Fruit fly (Drosophila melanogaster) whole organism: ENCODE results near the gene kuk.
A peak's percentile ranks its signal among the peaks of the same experiment; 100 is the strongest.

Source experiments
- CG8478 ChIP-seq: fragments of >200 bp; optimal IDR thresholded peaks from 2 replicates; lab custom pipeline; 2018; ENCODE audit warnings: inconsistent platforms
- Dll ChIP-seq: fragments of >200 bp; optimal IDR thresholded peaks from 2 replicates; lab custom pipeline; 2017
- EcR ChIP-seq, 2 experiments: fragments of >200 bp; optimal IDR thresholded peaks; 2 replicates each; lab custom pipeline; 2017; ENCODE audit warnings: missing biosample characterization in 2 of 2, missing genetic modification characterization in 2 of 2, missing genetic modification reagents in 2 of 2
- pan ChIP-seq: fragments of >200 bp; optimal IDR thresholded peaks from 2 replicates; lab custom pipeline; 2017
- psq ChIP-seq: fragments of >200 bp; optimal IDR thresholded peaks from 2 replicates; lab custom pipeline; 2017
- usp ChIP-seq: fragments of >200 bp; optimal IDR thresholded peaks from 2 replicates; lab custom pipeline; 2017; ENCODE audit warnings: missing biosample characterization, missing genetic modification characterization, mixed read lengths

kuk gene

dm6 chr3R:17056183-17056904 lies 23.7 kb upstream of the kuk start:
- TF ChIP-seq EcR (GFP tag; optimal IDR thresholded peaks at IDR 0.05; lab: Kevin White, UChicago) (no peak), pan (peak; percentile 51), CG8478 (peak; percentile 77), Dll (lab: Kevin White, UChicago) (peak; percentile 97)

DNA sequence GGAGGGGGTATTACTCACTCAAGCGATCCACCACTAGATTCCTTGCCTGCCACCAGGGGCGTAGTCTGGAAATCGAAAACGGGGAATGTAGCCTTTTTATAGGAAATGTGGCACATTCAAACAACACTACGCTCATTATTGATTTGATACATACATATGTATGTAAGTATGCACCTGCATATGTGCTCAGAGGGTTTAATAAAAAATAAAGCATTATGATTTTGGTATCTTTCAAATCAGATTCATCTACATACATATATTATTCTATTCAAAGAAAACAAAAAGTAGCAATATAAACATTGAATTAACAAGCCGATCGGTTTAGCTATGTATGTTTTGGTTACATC lies 23.2 kb upstream of the kuk start:
- TF ChIP-seq CG8478: no peak
- TF ChIP-seq Dll (lab: Kevin White, UChicago): no peak
- no peak for TF ChIP-seq pan
- no peak for TF ChIP-seq usp (GFP tag; lab: Kevin White, UChicago)
- TF ChIP-seq EcR (GFP tag; optimal IDR thresholded peaks at IDR 0.05; lab: Kevin White, UChicago): no peak
- no peak for TF ChIP-seq psq (lab: Kevin White, UChicago)

DNA sequence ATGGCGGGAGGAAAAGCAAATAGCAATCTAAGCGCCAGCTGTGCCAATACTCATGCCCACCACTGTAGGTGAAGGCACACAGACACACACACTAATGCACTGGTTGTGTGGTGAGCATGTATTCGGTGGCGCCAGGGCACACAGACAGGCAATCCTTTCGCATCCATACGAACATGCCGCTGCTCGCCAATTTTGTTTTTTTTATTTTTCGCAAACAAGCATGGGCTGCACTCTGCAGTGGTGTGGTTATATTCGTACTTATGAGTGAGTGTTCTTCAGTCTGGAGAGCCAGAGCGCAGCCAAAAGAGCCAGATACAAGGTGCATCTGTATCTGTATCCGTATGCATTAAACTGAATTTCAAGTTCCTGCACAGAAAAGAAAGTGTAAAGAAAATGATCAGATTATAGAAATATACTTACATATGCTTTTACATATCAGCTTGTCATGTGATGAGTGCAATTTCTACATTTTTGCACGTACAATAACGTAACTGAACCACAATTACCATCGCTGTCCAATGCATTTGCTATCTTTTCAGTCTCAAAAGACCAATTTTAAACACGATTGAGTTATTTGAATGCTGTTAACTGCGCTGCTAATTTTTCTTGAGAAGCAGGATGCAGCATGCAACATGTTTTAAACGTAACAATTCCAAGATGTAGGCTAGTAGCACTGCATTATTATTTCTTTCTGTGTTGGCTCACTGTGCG lies 20.8 kb upstream of the kuk start:
- TF ChIP-seq usp (GFP tag; lab: Kevin White, UChicago): no peak

dm6 chr3R:17059811-17060169 lies 20.3 kb upstream of the kuk start:
- no peak for TF ChIP-seq pan
- no peak for TF ChIP-seq Dll (lab: Kevin White, UChicago)
- TF ChIP-seq CG8478: no peak
- TF ChIP-seq psq (lab: Kevin White, UChicago): no peak
- TF ChIP-seq usp (GFP tag; lab: Kevin White, UChicago): no peak
- no peak for TF ChIP-seq EcR (GFP tag; optimal IDR thresholded peaks at IDR 0.05; lab: Kevin White, UChicago)

- TF ChIP-seq psq (lab: Kevin White, UChicago) (no peak), pan (no peak), CG8478 (no peak), usp (GFP tag; lab: Kevin White, UChicago) (no peak), Dll (lab: Kevin White, UChicago) (no peak), EcR (GFP tag; optimal IDR thresholded peaks at IDR 0.05; lab: Kevin White, UChicago) (no peak)
These were observed 19.8 kb upstream of the kuk start for dm6 chr3R:17060244-17060664.

- TF ChIP-seq Dll (lab: Kevin White, UChicago) (no peak), usp (GFP tag; lab: Kevin White, UChicago) (no peak), CG8478 (no peak), EcR (GFP tag; optimal IDR thresholded peaks at IDR 0.05; lab: Kevin White, UChicago) (no peak), psq (lab: Kevin White, UChicago) (no peak)
These were observed 19.1 kb upstream of the kuk start for dm6 chr3R:17060809-17061394.

DNA sequence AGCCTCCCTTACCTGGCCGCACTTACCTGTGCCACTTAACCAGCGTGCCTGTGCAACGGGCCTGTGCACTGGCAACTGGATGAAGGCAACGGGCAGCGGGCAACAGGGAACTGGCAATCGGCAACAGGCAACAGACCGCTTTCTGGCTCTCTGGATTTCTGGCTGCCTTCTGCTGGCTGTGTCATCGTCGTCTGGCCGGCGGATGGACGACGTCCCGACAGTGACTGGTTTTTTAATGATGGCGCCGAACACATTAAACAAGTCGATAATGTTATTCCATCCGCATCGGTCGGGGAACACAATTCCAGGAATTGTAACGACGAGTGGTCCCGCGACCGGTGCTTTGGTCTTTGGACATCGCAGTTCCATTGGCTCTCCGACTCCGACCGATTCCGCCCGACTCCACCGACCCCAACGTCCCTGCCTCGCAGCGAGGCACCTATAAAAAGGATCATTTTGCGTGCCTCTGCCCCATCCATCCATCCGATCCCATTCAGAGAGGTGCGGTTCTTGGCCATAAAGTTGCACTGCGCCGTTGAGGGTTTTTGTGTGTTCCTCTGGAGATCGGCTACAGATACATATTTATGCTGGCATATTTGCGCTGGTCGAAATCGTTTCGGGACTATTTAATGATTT lies 18.2 kb upstream of the kuk start:
- TF ChIP-seq CG8478 (no peak), Dll (lab: Kevin White, UChicago) (peak; percentile 13)

DNA sequence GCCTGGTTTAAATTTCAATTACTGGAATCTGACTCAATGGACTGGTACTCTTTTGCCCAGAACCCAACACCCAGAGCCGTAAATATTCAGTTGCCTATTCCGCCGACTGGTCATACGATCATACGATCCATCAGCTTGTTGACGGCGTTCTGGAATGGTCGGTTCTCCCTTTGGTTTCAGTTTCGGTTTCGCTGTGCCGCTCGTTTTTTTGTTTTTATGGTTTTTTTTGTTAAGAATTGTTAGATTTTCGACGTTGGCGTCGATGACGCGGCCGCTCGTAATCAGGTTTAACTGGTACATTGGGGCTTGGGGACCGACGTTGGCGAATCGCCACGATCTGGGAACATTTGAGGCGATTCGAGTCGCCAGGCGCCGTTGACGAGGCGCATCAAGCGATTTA lies 17.3 kb upstream of the kuk start:
- TF ChIP-seq psq (lab: Kevin White, UChicago) (no peak), pan (no peak), EcR (GFP tag; optimal IDR thresholded peaks at IDR 0.05; lab: Kevin White, UChicago) (no peak), usp (GFP tag; lab: Kevin White, UChicago) (no peak), Dll (lab: Kevin White, UChicago) (no peak), CG8478 (no peak)

- TF ChIP-seq usp (GFP tag; lab: Kevin White, UChicago) (no peak), EcR (GFP tag; optimal IDR thresholded peaks at IDR 0.05; lab: Kevin White, UChicago) (no peak)
These were observed 16.3 kb upstream of the kuk start for dm6 chr3R:17063763-17064162.

- TF ChIP-seq psq (lab: Kevin White, UChicago): no peak
- TF ChIP-seq usp (GFP tag; lab: Kevin White, UChicago): no peak
- TF ChIP-seq Dll (lab: Kevin White, UChicago): peak; percentile 95
- no peak for TF ChIP-seq pan
- TF ChIP-seq CG8478: no peak
These were observed 14.8 kb upstream of the kuk start for dm6 chr3R:17065018-17065784.

dm6 chr3R:17066077-17066476 lies 14.0 kb upstream of the kuk start:
- no peak for TF ChIP-seq Dll (lab: Kevin White, UChicago)
- TF ChIP-seq psq (lab: Kevin White, UChicago): no peak
- TF ChIP-seq pan: no peak
- no peak for TF ChIP-seq CG8478
- TF ChIP-seq EcR (GFP tag; optimal IDR thresholded peaks at IDR 0.05; lab: Kevin White, UChicago): no peak
- TF ChIP-seq usp (GFP tag; lab: Kevin White, UChicago): no peak
